Fruit fly (Drosophila melanogaster): ENCODE data around the gene CG14543.
A peak's percentile ranks its signal among the peaks of the same experiment; 100 is the strongest.

The CG14543 gene

DNA sequence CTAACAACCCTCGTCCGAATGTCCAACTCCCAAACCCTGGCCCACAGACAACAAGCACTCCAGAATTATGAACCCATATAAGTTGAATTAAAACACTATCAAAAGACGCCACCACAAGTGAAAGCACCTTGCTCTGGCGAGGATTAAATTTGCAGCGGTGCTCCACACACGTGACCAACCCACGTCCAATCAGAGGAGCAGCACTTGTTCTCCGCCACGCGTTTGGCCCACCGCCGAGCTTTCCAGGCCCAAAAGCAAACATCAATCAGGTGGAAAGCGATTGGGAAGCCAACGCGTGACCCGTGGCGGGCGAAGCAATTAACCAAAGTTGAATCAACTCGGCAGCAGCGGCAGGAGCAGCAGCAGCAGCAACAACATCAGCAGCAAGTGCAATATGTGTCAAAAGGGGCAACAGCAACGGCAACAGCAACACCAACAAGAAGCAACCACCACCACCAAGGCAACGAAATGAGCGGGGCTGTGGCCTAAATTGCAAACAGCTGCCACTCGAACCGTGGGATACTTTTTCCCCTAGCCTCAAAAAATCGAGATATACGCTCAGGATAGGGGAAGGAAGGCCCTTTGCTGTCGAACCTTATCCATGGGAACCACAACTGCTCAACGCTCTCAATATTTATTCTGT is 24.3 kb upstream of the CG14543 start (continued):
- TF ChIP-seq da (GFP tag; optimal IDR thresholded peaks at IDR 0.05) (peak; percentile 72), ttk (GFP tag; IDR thresholded peaks at IDR 0.05) (no peak), bbx (GFP tag; IDR thresholded peaks at IDR 0.05; ENCODE audit: partially characterized antibody) (no peak), Jarid2 (GFP tag; optimal IDR thresholded peaks at IDR 0.05) (no peak), insv (GFP tag; optimal IDR thresholded peaks at IDR 0.05) (peak in 1 of 2 experiments; percentile 27), gem (tag; optimal IDR thresholded peaks at IDR 0.05) (no peak), CG7928 (GFP tag; optimal IDR thresholded peaks at IDR 0.05) (no peak), oc (tag; optimal IDR thresholded peaks at IDR 0.05) (peak; percentile 51), CG2120 (GFP tag; optimal IDR thresholded peaks at IDR 0.05) (no peak), gro (GFP tag; optimal IDR thresholded peaks at IDR 0.05) (no peak), Dek (tag; optimal IDR thresholded peaks at IDR 0.05) (no peak), pros (GFP tag; optimal IDR thresholded peaks at IDR 0.05) (peak; percentile 90), ci (GFP tag; IDR thresholded peaks at IDR 0.05) (no peak), kni (GFP tag; optimal IDR thresholded peaks at IDR 0.05) (peak; percentile 72), slbo (GFP tag; IDR thresholded peaks at IDR 0.05) (no peak), CG3407 (GFP tag; optimal IDR thresholded peaks at IDR 0.05) (no peak), CG17385 (GFP tag; optimal IDR thresholded peaks at IDR 0.05) (no peak), sob (GFP tag; IDR thresholded peaks at IDR 0.05) (no peak), pan (optimal IDR thresholded peaks at IDR 0.05) (no peak), pan (GFP tag; optimal IDR thresholded peaks at IDR 0.05 in 1 of 2, IDR thresholded peaks at IDR 0.05 in 1 of 2) (no peak), CG1024 (GFP tag; IDR thresholded peaks at IDR 0.05) (no peak), kay (GFP tag; optimal IDR thresholded peaks at IDR 0.05) (no peak), CG1647 (GFP tag; optimal IDR thresholded peaks at IDR 0.05) (no peak), Usf (GFP tag; optimal IDR thresholded peaks at IDR 0.05) (no peak), CG33557 (GFP tag; optimal IDR thresholded peaks at IDR 0.05) (no peak), CG4854 (GFP tag; optimal IDR thresholded peaks at IDR 0.05) (no peak), gsb-n (tag; optimal IDR thresholded peaks at IDR 0.05) (peak; percentile 23), bigmax (GFP tag; optimal IDR thresholded peaks at IDR 0.05) (no peak), CG17912 (GFP tag; optimal IDR thresholded peaks at IDR 0.05) (no peak), CG13424 (tag; optimal IDR thresholded peaks at IDR 0.05) (no peak), CG12071 (GFP tag; optimal IDR thresholded peaks at IDR 0.05) (no peak), knrl (GFP tag; IDR thresholded peaks at IDR 0.05; ENCODE audit: partially characterized antibody) (no peak), Awh (GFP tag; IDR thresholded peaks at IDR 0.05) (0 out of 2 replicates have a peak, but pooled peaks have one; percentile 28), CG16863 (GFP tag; optimal IDR thresholded peaks at IDR 0.05) (no peak), org-1 (GFP tag; optimal IDR thresholded peaks at IDR 0.05) (no peak), Nf-YA (GFP tag; IDR thresholded peaks at IDR 0.05) (no peak), CG7745 (tag; optimal IDR thresholded peaks at IDR 0.05) (peak; percentile 1), CG4730 (GFP tag; IDR thresholded peaks at IDR 0.05) (no peak), CG33213 (GFP tag; optimal IDR thresholded peaks at IDR 0.05) (no peak), wdn (GFP tag; IDR thresholded peaks at IDR 0.05) (no peak), Elba2 (GFP tag; optimal IDR thresholded peaks at IDR 0.05) (no peak), CG4404 (GFP tag; IDR thresholded peaks at IDR 0.05) (no peak), ind (GFP tag; optimal IDR thresholded peaks at IDR 0.05) (no peak), dysf (GFP tag; IDR thresholded peaks at IDR 0.05) (0 out of 3 replicates have a peak, but pooled peaks have one; percentile 31), Hey (tag; optimal IDR thresholded peaks at IDR 0.05) (peak; percentile 100), Lpt (GFP tag; optimal IDR thresholded peaks at IDR 0.05) (no peak), CG32532 (GFP tag; IDR thresholded peaks at IDR 0.05) (no peak), CG2199 (GFP tag; IDR thresholded peaks at IDR 0.05) (peak; percentile 65; the same call in 1 of the 3 replicates), btn (GFP tag; optimal IDR thresholded peaks at IDR 0.05) (no peak), CG9215 (GFP tag; IDR thresholded peaks at IDR 0.05) (no peak), gfzf (GFP tag; optimal IDR thresholded peaks at IDR 0.05) (no peak)
